Fruit fly (Drosophila melanogaster): ENCODE data around the gene CG43255.

Gene CG43255

dm6 chrX:8894315-8895017 lies 29.3 kb upstream of the CG43255 start:
- peak; percentile 96 for TF ChIP-seq kay (GFP tag; ENCODE audit: borderline replicate concordance)
- TF ChIP-seq pad (GFP tag; optimal IDR thresholded peaks at IDR 0.05), result peak; percentile 32
- peak; percentile 42 for TF ChIP-seq Crg-1 (GFP tag; optimal IDR thresholded peaks at IDR 0.05)
- no peak for TF ChIP-seq CG12768 (GFP tag; optimal IDR thresholded peaks at IDR 0.05)
- peak; percentile 76 for TF ChIP-seq CG7101 (tag; optimal IDR thresholded peaks at IDR 0.05)
- TF ChIP-seq cic (GFP tag; optimal IDR thresholded peaks at IDR 0.05), result no peak
- peak; percentile 96 for TF ChIP-seq CG14711 (tag; optimal IDR thresholded peaks at IDR 0.05)
- no peak for TF ChIP-seq ovo (GFP tag; optimal IDR thresholded peaks at IDR 0.05)
- peak; percentile 38 for TF ChIP-seq CG7045 (GFP tag; optimal IDR thresholded peaks at IDR 0.05)
- no peak for TF ChIP-seq Hr96 (GFP tag; optimal IDR thresholded peaks at IDR 0.05)
- peak; percentile 71 for TF ChIP-seq CG33017 (tag; optimal IDR thresholded peaks at IDR 0.05)
- TF ChIP-seq Mnt (GFP tag; optimal IDR thresholded peaks at IDR 0.05), result peak; percentile 15
- peak; percentile 21 for TF ChIP-seq CG1620 (GFP tag; optimal IDR thresholded peaks at IDR 0.05)
- peak; percentile 28 for TF ChIP-seq Clk (GFP tag; optimal IDR thresholded peaks at IDR 0.05)
- peak; percentile 16 for TF ChIP-seq CG5204 (GFP tag; optimal IDR thresholded peaks at IDR 0.05)
- peak; percentile 60 for TF ChIP-seq CG11617 (GFP tag; optimal IDR thresholded peaks at IDR 0.05)
- peak; percentile 38 for TF ChIP-seq toe (GFP tag; optimal IDR thresholded peaks at IDR 0.05)
- TF ChIP-seq cnc (optimal IDR thresholded peaks at IDR 0.05), result no peak
- TF ChIP-seq tj (GFP tag; optimal IDR thresholded peaks at IDR 0.05), result no peak
- TF ChIP-seq bab1 (GFP tag; optimal IDR thresholded peaks at IDR 0.05), result peak; percentile 87

dm6 chrX:8895018-8895392 lies 28.8 kb upstream of the CG43255 start:
- TF ChIP-seq Mnt (GFP tag; optimal IDR thresholded peaks at IDR 0.05), result no peak
- TF ChIP-seq CG12768 (GFP tag; optimal IDR thresholded peaks at IDR 0.05), result no peak
- peak; percentile 80 for TF ChIP-seq CG7101 (tag; optimal IDR thresholded peaks at IDR 0.05)
- no peak for TF ChIP-seq kay (GFP tag; ENCODE audit: borderline replicate concordance)
- TF ChIP-seq CG33017 (tag; optimal IDR thresholded peaks at IDR 0.05), result no peak
- peak; percentile 66 for TF ChIP-seq bab1 (GFP tag; optimal IDR thresholded peaks at IDR 0.05)
- TF ChIP-seq CG14711 (tag; optimal IDR thresholded peaks at IDR 0.05), result peak; percentile 71
- no peak for TF ChIP-seq pad (GFP tag; optimal IDR thresholded peaks at IDR 0.05)
- peak; percentile 34 for TF ChIP-seq CG11617 (GFP tag; optimal IDR thresholded peaks at IDR 0.05)
- TF ChIP-seq CG7045 (GFP tag; optimal IDR thresholded peaks at IDR 0.05), result peak; percentile 23
- TF ChIP-seq CG1620 (GFP tag; optimal IDR thresholded peaks at IDR 0.05), result no peak
- TF ChIP-seq tj (GFP tag; optimal IDR thresholded peaks at IDR 0.05), result peak; percentile 76

- no peak for TF ChIP-seq CG14711 (tag; optimal IDR thresholded peaks at IDR 0.05)
- TF ChIP-seq ovo (GFP tag; optimal IDR thresholded peaks at IDR 0.05), result no peak
- TF ChIP-seq kay (GFP tag; ENCODE audit: borderline replicate concordance), result peak; percentile 49
- TF ChIP-seq Clk (GFP tag; optimal IDR thresholded peaks at IDR 0.05), result no peak
- TF ChIP-seq cic (GFP tag; optimal IDR thresholded peaks at IDR 0.05), result no peak
- no peak for TF ChIP-seq CG12768 (GFP tag; optimal IDR thresholded peaks at IDR 0.05)
- TF ChIP-seq tj (GFP tag; optimal IDR thresholded peaks at IDR 0.05), result peak; percentile 21
These were observed 28.3 kb upstream of the CG43255 start for dm6 chrX:8895413-8895812.

dm6 chrX:8896080-8896479 lies 27.7 kb upstream of the CG43255 start:
- peak; percentile 44 for TF ChIP-seq Clk (GFP tag; optimal IDR thresholded peaks at IDR 0.05)
- TF ChIP-seq CG5204 (GFP tag; optimal IDR thresholded peaks at IDR 0.05), result no peak
- no peak for TF ChIP-seq CG1620 (GFP tag; optimal IDR thresholded peaks at IDR 0.05)
- TF ChIP-seq CG7045 (GFP tag; optimal IDR thresholded peaks at IDR 0.05), result peak; percentile 68
- TF ChIP-seq pad (GFP tag; optimal IDR thresholded peaks at IDR 0.05), result peak; percentile 72
- peak; percentile 67 for TF ChIP-seq CG12768 (GFP tag; optimal IDR thresholded peaks at IDR 0.05)
- peak; percentile 23 for TF ChIP-seq CG11617 (GFP tag; optimal IDR thresholded peaks at IDR 0.05)
- no peak for TF ChIP-seq Mnt (GFP tag; optimal IDR thresholded peaks at IDR 0.05)
- TF ChIP-seq cic (GFP tag; optimal IDR thresholded peaks at IDR 0.05), result no peak
- no peak for TF ChIP-seq toe (GFP tag; optimal IDR thresholded peaks at IDR 0.05)
- TF ChIP-seq CG33017 (tag; optimal IDR thresholded peaks at IDR 0.05), result peak; percentile 77
- TF ChIP-seq kay (GFP tag; ENCODE audit: borderline replicate concordance), result no peak
- no peak for TF ChIP-seq Hr96 (GFP tag; optimal IDR thresholded peaks at IDR 0.05)
- TF ChIP-seq ovo (GFP tag; optimal IDR thresholded peaks at IDR 0.05), result peak; percentile 16
- TF ChIP-seq bab1 (GFP tag; optimal IDR thresholded peaks at IDR 0.05), result peak; percentile 91
- TF ChIP-seq cnc (optimal IDR thresholded peaks at IDR 0.05), result no peak
- peak; percentile 30 for TF ChIP-seq Crg-1 (GFP tag; optimal IDR thresholded peaks at IDR 0.05)
- TF ChIP-seq CG14711 (tag; optimal IDR thresholded peaks at IDR 0.05), result peak; percentile 84
- no peak for TF ChIP-seq tj (GFP tag; optimal IDR thresholded peaks at IDR 0.05)
- TF ChIP-seq CG7101 (tag; optimal IDR thresholded peaks at IDR 0.05), result peak; percentile 89

- TF ChIP-seq CG33017 (tag; optimal IDR thresholded peaks at IDR 0.05), result no peak
- TF ChIP-seq CG12768 (GFP tag; optimal IDR thresholded peaks at IDR 0.05), result no peak
- no peak for TF ChIP-seq Mnt (GFP tag; optimal IDR thresholded peaks at IDR 0.05)
- TF ChIP-seq ovo (GFP tag; optimal IDR thresholded peaks at IDR 0.05), result peak; percentile 34
- TF ChIP-seq kay (GFP tag; ENCODE audit: borderline replicate concordance), result peak; percentile 3
- TF ChIP-seq CG14711 (tag; optimal IDR thresholded peaks at IDR 0.05), result no peak
- no peak for TF ChIP-seq CG11617 (GFP tag; optimal IDR thresholded peaks at IDR 0.05)
- TF ChIP-seq CG7045 (GFP tag; optimal IDR thresholded peaks at IDR 0.05), result no peak
- no peak for TF ChIP-seq Hr96 (GFP tag; optimal IDR thresholded peaks at IDR 0.05)
- peak; percentile 60 for TF ChIP-seq CG7101 (tag; optimal IDR thresholded peaks at IDR 0.05)
- TF ChIP-seq cic (GFP tag; optimal IDR thresholded peaks at IDR 0.05), result no peak
- peak; percentile 51 for TF ChIP-seq pad (GFP tag; optimal IDR thresholded peaks at IDR 0.05)
- no peak for TF ChIP-seq Clk (GFP tag; optimal IDR thresholded peaks at IDR 0.05)
- no peak for TF ChIP-seq CG1620 (GFP tag; optimal IDR thresholded peaks at IDR 0.05)
- no peak for TF ChIP-seq cnc (optimal IDR thresholded peaks at IDR 0.05)
- no peak for TF ChIP-seq CG5204 (GFP tag; optimal IDR thresholded peaks at IDR 0.05)
These were observed 26.6 kb upstream of the CG43255 start for dm6 chrX:8896845-8897775.
